Worm (Caenorhabditis elegans): Measurements from ENCODE around the gene Y45G5AM.4.

Y45G5AM.4 gene

ce11 chrV:4195283-4195682 lies 32.3 kb downstream of the Y45G5AM.4 start, which contains the start of gene algn-5:
Gene algn-5, plus strand, starts transcription at chrV:4195577.
- TF ChIP-seq unc-62 (GFP tag; optimal IDR thresholded peaks at IDR 0.05), result no peak

ce11 chrV:4199185-4199584 lies 36.2 kb downstream of the Y45G5AM.4 start, which contains the start of gene rpac-40:
Gene rpac-40, plus strand, starts transcription at chrV:4199485.
- no peak for TF ChIP-seq unc-62 (GFP tag; optimal IDR thresholded peaks at IDR 0.05)

- TF ChIP-seq unc-62 (GFP tag; optimal IDR thresholded peaks at IDR 0.05), result no peak
These were observed 41.4 kb downstream of the Y45G5AM.4 start, which contains the start of gene H43I07.1 for ce11 chrV:4204421-4204820. Gene H43I07.1, plus strand, starts transcription at chrV:4204721.

ce11 chrV:4211521-4211920 lies 48.5 kb downstream of the Y45G5AM.4 start:
- TF ChIP-seq unc-62 (GFP tag; optimal IDR thresholded peaks at IDR 0.05), result no peak
